Fruit fly (Drosophila melanogaster) whole organism, embryonic: ENCODE data around the gene Sym.
A peak's percentile ranks its signal among the peaks of the same experiment; 100 is the strongest.

Experiments
- Abd-B ChIP-seq: fragments of 200-800 bp; sonication (Bioruptor generic); optimal IDR thresholded peaks from 2 replicates; lab custom pipeline; 2018; ENCODE audit warnings: missing biosample characterization, mild to moderate bottlenecking, missing genetic modification characterization, moderate library complexity
- BEAF-32 ChIP-seq: fragments of 200-800 bp; sonication (Bioruptor generic); optimal IDR thresholded peaks from 3 replicates; lab custom pipeline; 2017; ENCODE audit warnings: missing biosample characterization, missing genetic modification characterization, mild to moderate bottlenecking, moderate library complexity, missing genetic modification reagents
- Bdp1 ChIP-seq: fragments of 200-800 bp; sonication (Bioruptor generic); optimal IDR thresholded peaks from 3 replicates; lab custom pipeline; 2016; ENCODE audit warnings: missing biosample characterization, missing genetic modification characterization
- Bgb ChIP-seq: fragments of 200-800 bp; sonication (Bioruptor generic); IDR thresholded peaks from 2 replicates; pipeline ENCODE4 v1.3.6; 2022; ENCODE audit warnings: missing biosample characterization, missing genetic modification characterization; ENCODE audit not compliant: partially characterized antibody
- Bteb2 ChIP-seq: fragments of 200-800 bp; sonication (Bioruptor generic); optimal IDR thresholded peaks from 2 replicates; lab custom pipeline; 2016; ENCODE audit warnings: missing biosample characterization, missing genetic modification characterization
- CG11560 ChIP-seq: fragments of 200-800 bp; sonication (Bioruptor generic); IDR thresholded peaks from 3 replicates; pipeline ENCODE4 v1.3.6; 2022; ENCODE audit warnings: missing biosample characterization, missing genetic modification characterization
- CG11696 ChIP-seq: fragments of 200-800 bp; sonication (Bioruptor generic); IDR thresholded peaks from 2 replicates; pipeline ENCODE4 v1.3.6; 2022; ENCODE audit warnings: missing biosample characterization, missing genetic modification characterization
- CG15696 ChIP-seq: fragments of 200-800 bp; sonication (Bioruptor generic); optimal IDR thresholded peaks from 2 replicates; lab custom pipeline; 2019; ENCODE audit warnings: missing biosample characterization, mild to moderate bottlenecking, missing genetic modification characterization, moderate library complexity
- CG16813 ChIP-seq: fragments of 200-800 bp; sonication (Bioruptor generic); IDR thresholded peaks from 3 replicates; pipeline ENCODE4 v1.3.6; 2022; ENCODE audit warnings: missing biosample characterization, missing genetic modification characterization; ENCODE audit not compliant: partially characterized antibody
- CG17186 ChIP-seq: fragments of 200-800 bp; sonication (Bioruptor generic); optimal IDR thresholded peaks from 3 replicates; lab custom pipeline; 2017; ENCODE audit warnings: missing biosample characterization, missing genetic modification reagents, missing genetic modification characterization
- CG1792 ChIP-seq: fragments of 200-800 bp; sonication (Bioruptor generic); optimal IDR thresholded peaks from 2 replicates; lab custom pipeline; 2016; ENCODE audit warnings: missing biosample characterization, missing genetic modification characterization
- CG18764 ChIP-seq: fragments of 200-800 bp; sonication (Bioruptor generic); optimal IDR thresholded peaks from 3 replicates; lab custom pipeline; 2016; ENCODE audit warnings: missing biosample characterization, missing genetic modification characterization
- CG2116 ChIP-seq: fragments of 200-800 bp; sonication (Bioruptor generic); optimal IDR thresholded peaks from 3 replicates; lab custom pipeline; 2018; ENCODE audit warnings: missing biosample characterization, mild to moderate bottlenecking, missing genetic modification characterization
- CG2199 ChIP-seq: fragments of 200-800 bp; sonication (Bioruptor generic); IDR thresholded peaks from 3 replicates; pipeline ENCODE4 v1.3.6; 2022; ENCODE audit warnings: missing biosample characterization, missing genetic modification characterization
- CG2712 ChIP-seq: fragments of 200-800 bp; optimal IDR thresholded peaks from 3 replicates; lab custom pipeline; 2019; ENCODE audit warnings: missing biosample characterization, mild to moderate bottlenecking, missing genetic modification characterization, moderate library complexity
- CG3065 ChIP-seq: fragments of 200-800 bp; sonication (Bioruptor generic); optimal IDR thresholded peaks from 2 replicates; lab custom pipeline; 2016; ENCODE audit warnings: missing biosample characterization, missing genetic modification characterization
- CG3163 ChIP-seq: fragments of 200-800 bp; sonication (Bioruptor generic); optimal IDR thresholded peaks from 3 replicates; lab custom pipeline; 2016; ENCODE audit warnings: missing biosample characterization, missing genetic modification characterization
- CG34376 ChIP-seq: fragments of 200-800 bp; sonication (Bioruptor generic); optimal IDR thresholded peaks from 2 replicates; lab custom pipeline; 2018; ENCODE audit warnings: missing biosample characterization, mild to moderate bottlenecking, missing genetic modification characterization
- CG3838 ChIP-seq: fragments of 200-800 bp; sonication (Bioruptor generic); optimal IDR thresholded peaks from 3 replicates; lab custom pipeline; 2016; ENCODE audit warnings: missing biosample characterization, missing genetic modification characterization
- CG6175 ChIP-seq: fragments of 200-800 bp; sonication (Bioruptor generic); IDR thresholded peaks from 3 replicates; pipeline ENCODE4 v1.3.6; 2022; ENCODE audit warnings: missing biosample characterization, missing genetic modification characterization
- CG6813 ChIP-seq: fragments of 200-800 bp; sonication (Bioruptor generic); optimal IDR thresholded peaks from 2 replicates; lab custom pipeline; 2017; ENCODE audit warnings: missing biosample characterization, missing genetic modification characterization, mild to moderate bottlenecking, moderate library complexity, missing genetic modification reagents
- CG7357 ChIP-seq: fragments of 200-800 bp; sonication (Bioruptor generic); IDR thresholded peaks from 3 replicates; pipeline ENCODE4 v1.3.6; 2022; ENCODE audit warnings: missing biosample characterization, missing genetic modification characterization
- CHES-1-like ChIP-seq: fragments of 200-800 bp; sonication (Bioruptor generic); optimal IDR thresholded peaks from 2 replicates; lab custom pipeline; 2016; ENCODE audit warnings: missing biosample characterization, missing genetic modification characterization
- CTCF ChIP-seq: fragments of 200-800 bp; sonication (Bioruptor generic); optimal IDR thresholded peaks from 2 replicates; lab custom pipeline; 2017; ENCODE audit warnings: missing biosample characterization, mild to moderate bottlenecking, missing genetic modification characterization, moderate library complexity
- D ChIP-seq, 2 experiments: fragments of 200-800 bp in 1 of 2; fragments of >200 bp in 1 of 2; sonication (Bioruptor generic) in 1 of 2; optimal IDR thresholded peaks; 2 replicates in 1 of 2; 3 replicates in 1 of 2; lab custom pipeline; 2017; ENCODE audit warnings: mild to moderate bottlenecking in 1 of 2, missing biosample characterization in 1 of 2, missing genetic modification characterization in 1 of 2, missing genetic modification reagents in 1 of 2
- Dp ChIP-seq: fragments of 200-800 bp; sonication (Bioruptor generic); optimal IDR thresholded peaks from 2 replicates; lab custom pipeline; 2018; ENCODE audit warnings: missing biosample characterization, mild to moderate bottlenecking, missing genetic modification characterization, moderate library complexity
- Gsc ChIP-seq: fragments of 200-800 bp; sonication (Bioruptor generic); IDR thresholded peaks from 2 replicates; pipeline ENCODE4 v1.3.6; 2022; ENCODE audit warnings: missing biosample characterization, missing genetic modification characterization
- MBD-R2 ChIP-seq: fragments of 200-800 bp; sonication (Bioruptor generic); IDR thresholded peaks from 2 replicates; pipeline ENCODE4 v1.3.6; 2022; ENCODE audit warnings: missing biosample characterization, missing genetic modification characterization
- Opbp ChIP-seq: fragments of 200-800 bp; sonication (Bioruptor generic); IDR thresholded peaks from 3 replicates; pipeline ENCODE4 v1.3.6; 2022; ENCODE audit warnings: missing biosample characterization, missing genetic modification characterization; ENCODE audit not compliant: partially characterized antibody
- Sox100B ChIP-seq: fragments of 200-800 bp; sonication (Bioruptor generic); optimal IDR thresholded peaks from 3 replicates; lab custom pipeline; 2018; ENCODE audit warnings: missing biosample characterization, mild to moderate bottlenecking, missing genetic modification characterization
- amos ChIP-seq: fragments of 200-800 bp; sonication (Bioruptor generic); IDR thresholded peaks from 2 replicates; pipeline ENCODE4 v1.3.6; 2022; ENCODE audit warnings: missing biosample characterization, missing genetic modification characterization; ENCODE audit not compliant: partially characterized antibody
- aop ChIP-seq: fragments of 200-800 bp; sonication (Bioruptor generic); IDR thresholded peaks from 2 replicates; pipeline ENCODE4 v1.3.6; 2022; ENCODE audit warnings: missing biosample characterization, missing genetic modification characterization
- ara ChIP-seq: fragments of 200-800 bp; sonication (Bioruptor generic); IDR thresholded peaks from 2 replicates; pipeline ENCODE4 v1.3.6; 2022; ENCODE audit warnings: missing biosample characterization, missing genetic modification characterization
- crp ChIP-seq, 2 experiments: fragments of 200-800 bp; sonication (Bioruptor generic); optimal IDR thresholded peaks; 2 replicates in 1 of 2; 3 replicates in 1 of 2; lab custom pipeline; 2017; ENCODE audit warnings: missing biosample characterization in 2 of 2, missing genetic modification characterization in 2 of 2, mild to moderate bottlenecking in 1 of 2, moderate library complexity in 1 of 2
- da ChIP-seq: fragments of 200-800 bp; sonication (Bioruptor generic); optimal IDR thresholded peaks from 2 replicates; lab custom pipeline; 2016; ENCODE audit warnings: missing biosample characterization, missing genetic modification characterization
- exex ChIP-seq: fragments of 200-800 bp; sonication (Bioruptor generic); optimal IDR thresholded peaks from 4 replicates; lab custom pipeline; 2018; ENCODE audit warnings: missing biosample characterization, mild to moderate bottlenecking, missing genetic modification characterization, moderate library complexity
- fu2 ChIP-seq: fragments of 200-800 bp; sonication (Bioruptor generic); optimal IDR thresholded peaks from 2 replicates; lab custom pipeline; 2016; ENCODE audit warnings: missing biosample characterization, missing genetic modification characterization
- gfzf ChIP-seq: fragments of 200-800 bp; sonication (Bioruptor generic); optimal IDR thresholded peaks from 2 replicates; lab custom pipeline; 2016; ENCODE audit warnings: missing biosample characterization, mild to moderate bottlenecking, missing genetic modification characterization, moderate library complexity
- jigr1 ChIP-seq: fragments of 200-800 bp; sonication (Bioruptor generic); IDR thresholded peaks from 3 replicates; pipeline ENCODE4 v1.3.6; 2022; ENCODE audit warnings: missing biosample characterization, missing genetic modification characterization
- mirr ChIP-seq: fragments of 200-800 bp; sonication (Bioruptor generic); optimal IDR thresholded peaks from 3 replicates; lab custom pipeline; 2018; ENCODE audit warnings: missing biosample characterization, mild to moderate bottlenecking, missing genetic modification characterization
- nmo ChIP-seq: fragments of 200-800 bp; sonication (Bioruptor generic); optimal IDR thresholded peaks from 2 replicates; lab custom pipeline; 2018; ENCODE audit warnings: missing biosample characterization, mild to moderate bottlenecking, missing genetic modification characterization, moderate library complexity
- pb ChIP-seq: fragments of 200-800 bp; sonication (Bioruptor generic); optimal IDR thresholded peaks from 3 replicates; lab custom pipeline; 2016; ENCODE audit warnings: missing biosample characterization, missing genetic modification characterization
- pfk ChIP-seq: fragments of 200-800 bp; sonication (Bioruptor generic); optimal IDR thresholded peaks from 2 replicates; lab custom pipeline; 2018; ENCODE audit warnings: missing biosample characterization, mild to moderate bottlenecking, missing genetic modification characterization, moderate library complexity
- pita ChIP-seq: fragments of 200-800 bp; sonication (Bioruptor generic); optimal IDR thresholded peaks from 2 replicates; lab custom pipeline; 2017; ENCODE audit warnings: missing biosample characterization, mild to moderate bottlenecking, missing genetic modification characterization
- pzg ChIP-seq: fragments of 200-800 bp; sonication (Bioruptor generic); optimal IDR thresholded peaks from 3 replicates; lab custom pipeline; 2018; ENCODE audit warnings: missing biosample characterization, mild to moderate bottlenecking, missing genetic modification characterization, moderate library complexity
- salm ChIP-seq: fragments of 200-800 bp; sonication (Bioruptor generic); optimal IDR thresholded peaks from 2 replicates; lab custom pipeline; 2018; ENCODE audit warnings: missing biosample characterization, mild to moderate bottlenecking, missing genetic modification characterization
- sima ChIP-seq: fragments of 200-800 bp; sonication (Bioruptor generic); optimal IDR thresholded peaks from 2 replicates; lab custom pipeline; 2016; ENCODE audit warnings: missing biosample characterization, missing genetic modification characterization
- slbo ChIP-seq: fragments of 200-800 bp; sonication (Bioruptor generic); IDR thresholded peaks from 2 replicates; pipeline ENCODE4 v1.3.6; 2022; ENCODE audit warnings: missing biosample characterization, missing genetic modification characterization
- so ChIP-seq: fragments of 200-800 bp; sonication (Bioruptor generic); IDR thresholded peaks from 3 replicates; pipeline ENCODE4 v1.3.6; 2022; ENCODE audit warnings: missing biosample characterization, missing genetic modification characterization
- trem ChIP-seq: fragments of 200-800 bp; optimal IDR thresholded peaks from 3 replicates; lab custom pipeline; 2019; ENCODE audit warnings: missing biosample characterization, mild to moderate bottlenecking, missing genetic modification characterization, moderate library complexity
- zen ChIP-seq: fragments of 200-800 bp; sonication (Bioruptor generic); optimal IDR thresholded peaks from 3 replicates; lab custom pipeline; 2018; ENCODE audit warnings: missing biosample characterization, mild to moderate bottlenecking, missing genetic modification characterization, moderate library complexity

Sym gene

DNA sequence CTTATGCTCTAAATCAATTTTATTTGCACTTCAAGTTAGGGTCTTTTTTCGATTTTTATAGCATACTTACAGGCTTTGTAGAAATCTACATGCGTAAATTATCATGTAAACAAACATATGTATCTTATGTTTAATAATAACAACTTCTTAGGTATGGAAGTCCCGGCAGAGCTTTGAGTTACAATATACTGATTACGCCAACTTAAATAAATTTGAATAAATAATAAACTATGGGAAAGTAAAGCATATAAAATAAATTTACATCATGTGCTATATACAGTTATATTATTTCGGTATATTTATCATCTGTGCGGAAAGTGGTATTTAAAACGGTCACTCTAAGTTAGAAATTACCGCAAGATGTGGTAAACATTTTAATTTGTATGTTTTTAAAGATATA is 9.1 kb downstream of the Sym start, which contains the start of gene CG1239 (continued):
- no peak for TF ChIP-seq Gsc (GFP tag; lab: Robert Waterston, UW)
- TF ChIP-seq CHES-1-like (GFP tag; lab: Kevin White, UChicago), result no peak
- no peak for TF ChIP-seq aop (GFP tag; lab: Robert Waterston, UW)
- TF ChIP-seq Bdp1 (GFP tag; lab: Kevin White, UChicago), result no peak
- no peak for TF ChIP-seq CG18764 (GFP tag; lab: Kevin White, UChicago)
- TF ChIP-seq exex (tag; lab: Kevin White, UChicago), result peak; percentile 22
- TF ChIP-seq amos (GFP tag; lab: Robert Waterston, UW), result peak; percentile 45
- TF ChIP-seq BEAF-32, result peak; percentile 17
- TF ChIP-seq Bgb (GFP tag; lab: Robert Waterston, UW), result 0 out of 2 replicates have a peak, but pooled peaks have one; percentile 20
- no peak for TF ChIP-seq CG2199
- TF ChIP-seq CG34376 (GFP tag; lab: Kevin White, UChicago), result no peak
- no peak for TF ChIP-seq D (optimal IDR thresholded peaks at IDR 0.05; lab: Kevin White, UChicago)
- no peak for TF ChIP-seq D (GFP tag; optimal IDR thresholded peaks at IDR 0.05; lab: Kevin White, UChicago)
- no peak for TF ChIP-seq CG15696
- peak in 1 of 2 experiments; percentile 58 for TF ChIP-seq crp (GFP tag; optimal IDR thresholded peaks at IDR 0.05; lab: Kevin White, UChicago)
- TF ChIP-seq trem, result peak; percentile 72
- no peak for TF ChIP-seq CG3163 (GFP tag; lab: Kevin White, UChicago)
- no peak for TF ChIP-seq CG11696 (GFP tag; lab: Robert Waterston, UW)
- TF ChIP-seq da (GFP tag; lab: Kevin White, UChicago), result no peak
- TF ChIP-seq CG2116 (GFP tag; lab: Kevin White, UChicago), result peak; percentile 24
- no peak for TF ChIP-seq Bteb2
- no peak for TF ChIP-seq slbo (GFP tag; lab: Robert Waterston, UW)
- TF ChIP-seq so (GFP tag; lab: Robert Waterston, UW), result no peak
- no peak for TF ChIP-seq mirr (GFP tag; lab: Kevin White, UChicago)
- TF ChIP-seq CG3065 (GFP tag; lab: Kevin White, UChicago), result no peak
- TF ChIP-seq CG17186, result no peak
- peak; percentile 39 for TF ChIP-seq pzg
- TF ChIP-seq CG16813 (GFP tag; lab: Robert Waterston, UW), result 0 out of 3 replicates have a peak, but pooled peaks have one; percentile 27
- TF ChIP-seq CTCF (GFP tag; lab: Kevin White, UChicago), result peak; percentile 73
- TF ChIP-seq CG7357 (GFP tag; lab: Robert Waterston, UW), result no peak
- TF ChIP-seq salm (tag; lab: Kevin White, UChicago), result no peak
- TF ChIP-seq CG6175 (GFP tag; lab: Robert Waterston, UW), result no peak
- no peak for TF ChIP-seq jigr1
- TF ChIP-seq CG1792, result no peak
- TF ChIP-seq pita, result peak; percentile 18
- peak; percentile 48 for TF ChIP-seq zen
- no peak for TF ChIP-seq pb (GFP tag; lab: Kevin White, UChicago)
- no peak for TF ChIP-seq pfk
- no peak for TF ChIP-seq nmo
- TF ChIP-seq gfzf (GFP tag; lab: Kevin White, UChicago), result peak; percentile 60
- TF ChIP-seq MBD-R2, result peak; percentile 50; the same call in 1 of the 2 replicates
- peak; percentile 39 for TF ChIP-seq Dp
- TF ChIP-seq CG11560 (tag; lab: Robert Waterston, UW), result no peak
- TF ChIP-seq CG3838 (GFP tag; lab: Kevin White, UChicago), result no peak
- no peak for TF ChIP-seq fu2 (GFP tag; lab: Kevin White, UChicago)
- no peak for TF ChIP-seq Sox100B (GFP tag; lab: Kevin White, UChicago)
- TF ChIP-seq Abd-B (GFP tag; lab: Kevin White, UChicago), result no peak
- no peak for TF ChIP-seq sima (GFP tag; lab: Kevin White, UChicago)
- TF ChIP-seq CG6813, result no peak
- TF ChIP-seq ara, result no peak
- no peak for TF ChIP-seq Opbp
- peak; percentile 31 for TF ChIP-seq CG2712 (tag; lab: Kevin White, UChicago)
